Worm (Caenorhabditis elegans) whole organism, late embryonic: ENCODE data around the gene F42A6.5.
A peak's percentile ranks its signal among the peaks of the same experiment; 100 is the strongest.

Experiments
- C08G9.2 ChIP-seq: sonication (generic microtip); optimal IDR thresholded peaks from 2 replicates; lab custom pipeline; 2016; ENCODE audit warnings: mild to moderate bottlenecking, missing genetic modification characterization, moderate library complexity, missing compliant biosample characterization
- C38D4.7 ChIP-seq: fragments of 200-800 bp; sonication (Bioruptor generic); optimal IDR thresholded peaks from 2 replicates; lab custom pipeline; 2018; ENCODE audit warnings: mild to moderate bottlenecking, missing genetic modification characterization, moderate library complexity, missing compliant biosample characterization
- K02D7.2 ChIP-seq: sonication (generic microtip); optimal IDR thresholded peaks from 2 replicates; lab custom pipeline; 2017; ENCODE audit warnings: mild to moderate bottlenecking, missing genetic modification characterization, missing compliant biosample characterization
- K09A11.1 ChIP-seq: sonication (generic microtip); optimal IDR thresholded peaks from 2 replicates; lab custom pipeline; 2017; ENCODE audit warnings: antibody characterized with exemption, mild to moderate bottlenecking, missing genetic modification characterization, missing compliant biosample characterization; ENCODE audit not compliant: insufficient read depth
- T23F11.4 ChIP-seq: fragments of 200-800 bp; sonication (Bioruptor generic); optimal IDR thresholded peaks from 2 replicates; lab custom pipeline; 2018; ENCODE audit warnings: mild to moderate bottlenecking, missing genetic modification characterization, missing compliant biosample characterization
- ahr-1 ChIP-seq: sonication (generic microtip); optimal IDR thresholded peaks from 2 replicates; lab custom pipeline; 2016; ENCODE audit warnings: missing genetic modification characterization, missing compliant biosample characterization
- ama-1 ChIP-seq: fragments of 150-350 bp; optimal IDR thresholded peaks from 2 replicates; lab custom pipeline; 2014
- ceh-18 ChIP-seq: sonication (generic microtip); optimal IDR thresholded peaks from 2 replicates; lab custom pipeline; 2016; ENCODE audit warnings: missing genetic modification characterization, missing compliant biosample characterization
- ceh-19 ChIP-seq: fragments of 200-800 bp; sonication (Bioruptor generic); optimal IDR thresholded peaks from 2 replicates; lab custom pipeline; 2018; ENCODE audit warnings: mild to moderate bottlenecking, missing genetic modification characterization, missing compliant biosample characterization
- ceh-22 ChIP-seq: sonication (generic microtip); optimal IDR thresholded peaks from 2 replicates; lab custom pipeline; 2017; ENCODE audit warnings: missing biosample characterization, missing genetic modification characterization
- ceh-31 ChIP-seq: sonication (generic microtip); optimal IDR thresholded peaks from 2 replicates; lab custom pipeline; 2016; ENCODE audit warnings: missing genetic modification characterization, missing compliant biosample characterization
- ceh-34 ChIP-seq: sonication (generic microtip); optimal IDR thresholded peaks from 2 replicates; lab custom pipeline; 2016; ENCODE audit warnings: mild to moderate bottlenecking, missing genetic modification characterization, missing compliant biosample characterization
- ceh-48 ChIP-seq: sonication (generic microtip); optimal IDR thresholded peaks from 2 replicates; lab custom pipeline; 2016; ENCODE audit warnings: missing genetic modification characterization, inconsistent platforms, missing compliant biosample characterization
- ceh-9 ChIP-seq: sonication (generic microtip); optimal IDR thresholded peaks from 2 replicates; lab custom pipeline; 2016; ENCODE audit warnings: mild to moderate bottlenecking, missing genetic modification characterization, inconsistent platforms, missing compliant biosample characterization
- dve-1 ChIP-seq: sonication (generic microtip); optimal IDR thresholded peaks from 2 replicates; lab custom pipeline; 2017; ENCODE audit warnings: antibody characterized with exemption, mild to moderate bottlenecking, missing genetic modification characterization, missing compliant biosample characterization
- elt-2 ChIP-seq: sonication (generic microtip); optimal IDR thresholded peaks from 2 replicates; lab custom pipeline; 2016; ENCODE audit warnings: missing genetic modification reagents, missing genetic modification characterization, missing compliant biosample characterization
- elt-4 ChIP-seq: sonication (generic microtip); optimal IDR thresholded peaks from 2 replicates; lab custom pipeline; 2016; ENCODE audit warnings: missing genetic modification characterization, missing compliant biosample characterization
- ets-4 ChIP-seq: sonication (generic microtip); optimal IDR thresholded peaks from 2 replicates; lab custom pipeline; 2016; ENCODE audit warnings: missing genetic modification characterization, missing compliant biosample characterization
- fkh-10 ChIP-seq: fragments of 150-350 bp; optimal IDR thresholded peaks from 2 replicates; lab custom pipeline; 2014; ENCODE audit warnings: missing biosample characterization, missing genetic modification reagents, missing genetic modification characterization
- hlh-13 ChIP-seq: fragments of 200-800 bp; sonication (Bioruptor generic); optimal IDR thresholded peaks from 2 replicates; lab custom pipeline; 2018; ENCODE audit warnings: mild to moderate bottlenecking, missing genetic modification characterization, missing compliant biosample characterization
- hlh-30 ChIP-seq: sonication (generic microtip); optimal IDR thresholded peaks from 2 replicates; lab custom pipeline; 2017; ENCODE audit warnings: antibody characterized with exemption, missing genetic modification characterization, missing compliant biosample characterization; ENCODE audit not compliant: insufficient read depth
- lim-6 ChIP-seq: sonication (generic microtip); optimal IDR thresholded peaks from 2 replicates; lab custom pipeline; 2016; ENCODE audit warnings: missing genetic modification characterization, missing compliant biosample characterization
- mec-3 ChIP-seq: sonication (generic microtip); optimal IDR thresholded peaks from 2 replicates; lab custom pipeline; 2016; ENCODE audit warnings: borderline replicate concordance, missing genetic modification characterization, missing compliant biosample characterization
- nfya-1 ChIP-seq: sonication (generic microtip); optimal IDR thresholded peaks from 2 replicates; lab custom pipeline; 2017; ENCODE audit warnings: missing genetic modification characterization, mild to moderate bottlenecking, missing compliant biosample characterization, antibody characterized with exemption, moderate library complexity
- pag-3 ChIP-seq: sonication (generic microtip); optimal IDR thresholded peaks from 2 replicates; lab custom pipeline; 2016; ENCODE audit warnings: missing compliant biosample characterization, missing genetic modification characterization, borderline replicate concordance
- pat-9 ChIP-seq: fragments of 200-800 bp; sonication (Bioruptor generic); optimal IDR thresholded peaks from 2 replicates; lab custom pipeline; 2018; ENCODE audit warnings: mild to moderate bottlenecking, missing genetic modification characterization, moderate library complexity, missing compliant biosample characterization
- pha-4 ChIP-seq: fragments of 150-350 bp; optimal IDR thresholded peaks from 2 replicates; lab custom pipeline; 2018; ENCODE audit warnings: missing biosample characterization, missing genetic modification reagents, missing genetic modification characterization
- ref-2 ChIP-seq: sonication (generic microtip); optimal IDR thresholded peaks from 2 replicates; lab custom pipeline; 2016; ENCODE audit warnings: missing genetic modification characterization, missing compliant biosample characterization
- rnt-1 ChIP-seq: sonication (generic microtip); optimal IDR thresholded peaks from 2 replicates; lab custom pipeline; 2016; ENCODE audit warnings: missing genetic modification characterization, missing compliant biosample characterization
- sox-2 ChIP-seq: fragments of 200-800 bp; sonication (Bioruptor generic); IDR thresholded peaks from 2 replicates; pipeline ENCODE4 v1.3.6; 2022; ENCODE audit warnings: missing genetic modification reagents, missing genetic modification characterization, missing compliant biosample characterization
- tbx-2 ChIP-seq: sonication (generic microtip); optimal IDR thresholded peaks from 2 replicates; lab custom pipeline; 2016; ENCODE audit warnings: missing genetic modification characterization, missing compliant biosample characterization
- tbx-7 ChIP-seq: sonication (generic microtip); optimal IDR thresholded peaks from 2 replicates; lab custom pipeline; 2016; ENCODE audit warnings: missing genotype, missing genetic modification characterization, missing compliant biosample characterization
- unc-55 ChIP-seq: sonication (generic microtip); optimal IDR thresholded peaks from 2 replicates; lab custom pipeline; 2017; ENCODE audit warnings: missing biosample characterization, missing genetic modification reagents, missing genetic modification characterization
- unc-86 ChIP-seq: sonication (generic microtip); optimal IDR thresholded peaks from 2 replicates; lab custom pipeline; 2016; ENCODE audit warnings: missing genetic modification characterization, missing compliant biosample characterization
- ztf-16 ChIP-seq: sonication (generic microtip); optimal IDR thresholded peaks from 2 replicates; lab custom pipeline; 2017; ENCODE audit warnings: missing genetic modification characterization, missing compliant biosample characterization

Gene F42A6.5

ce11 chrIV:3338176-3338575 is 6.5 kb upstream of the F42A6.5 start:
- TF ChIP-seq C08G9.2 (tag; lab: Kevin White, UChicago): no peak

DNA sequence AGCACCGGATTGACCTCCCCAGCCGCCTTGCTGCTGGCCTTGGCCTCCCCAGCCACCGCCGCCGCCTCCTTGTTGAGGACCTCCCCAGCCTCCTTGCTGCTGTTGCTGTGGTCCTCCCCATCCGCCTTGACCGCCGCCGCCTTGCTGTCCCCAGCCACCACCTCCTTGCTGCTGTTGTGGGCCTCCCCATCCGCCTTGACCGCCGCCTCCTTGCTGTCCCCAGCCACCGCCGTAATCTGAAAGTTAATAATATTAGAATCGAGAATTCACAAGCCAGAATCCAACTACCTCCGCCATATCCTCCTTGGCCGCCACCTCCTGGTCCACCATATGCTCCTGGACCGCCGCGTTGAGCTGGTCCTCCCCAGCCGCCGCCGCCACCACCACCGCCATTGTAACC is 5.6 kb upstream of the F42A6.5 start:
- TF ChIP-seq tbx-2 (tag; lab: Kevin White, UChicago) (no peak), ceh-18 (no peak), elt-4 (tag; lab: Kevin White, UChicago) (no peak), mec-3 (tag; lab: Kevin White, UChicago) (no peak), dve-1 (no peak), ceh-19 (GFP tag; lab: Kevin White, UChicago) (no peak), K09A11.1 (tag; lab: Kevin White, UChicago) (no peak), fkh-10 (GFP tag; lab: Kevin White, UChicago) (no peak), unc-86 (tag; lab: Kevin White, UChicago) (no peak)

ce11 chrIV:3336585-3336984 is 4.9 kb upstream of the F42A6.5 start, which contains the start of gene F42A6.6:
TSS of gene F42A6.6 (minus strand) at chrIV:3336873.
- TF ChIP-seq ceh-34 (tag; lab: Kevin White, UChicago): no peak
- TF ChIP-seq ama-1 (lab: Kevin White, UChicago): peak; percentile 88

DNA sequence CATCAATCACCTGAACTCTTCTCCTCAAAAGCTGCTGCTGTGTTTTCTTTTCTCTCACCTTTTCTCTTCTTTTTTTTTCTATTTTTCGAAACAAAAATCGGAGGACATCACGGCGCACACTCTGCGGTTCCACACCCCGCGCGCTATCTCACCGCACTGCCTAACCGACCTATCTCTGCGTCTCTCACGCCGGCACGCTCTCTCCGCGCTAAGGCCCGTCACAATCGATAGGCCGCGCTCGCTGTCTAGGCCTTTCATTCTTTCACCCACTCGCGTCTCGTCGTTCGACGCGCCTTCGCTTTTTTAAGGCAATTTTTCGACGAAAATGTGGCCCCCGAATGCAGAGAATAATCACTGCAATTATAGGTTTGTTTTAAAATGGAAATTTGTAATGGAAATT is 20.4 kb downstream of the F42A6.5 start, which contains the start of gene zip-11:
TSS of gene zip-11 (plus strand) at position 34 of the 400 bp plus-strand sequence.
- TF ChIP-seq nfya-1 (tag; lab: Kevin White, UChicago) (peak; percentile 10), ztf-16 (tag; lab: Kevin White, UChicago) (no peak), K09A11.1 (tag; lab: Kevin White, UChicago) (no peak), pat-9 (tag; lab: Kevin White, UChicago) (no peak), K02D7.2 (tag; lab: Kevin White, UChicago) (no peak), ceh-34 (tag; lab: Kevin White, UChicago) (peak; percentile 0), C38D4.7 (no peak), ref-2 (peak; percentile 14), mec-3 (tag; lab: Kevin White, UChicago) (no peak), tbx-2 (tag; lab: Kevin White, UChicago) (peak; percentile 15), T23F11.4 (GFP tag; lab: Kevin White, UChicago) (no peak), ets-4 (peak; percentile 30), ceh-9 (no peak), hlh-30 (tag; lab: Kevin White, UChicago) (no peak), hlh-13 (no peak), unc-55 (GFP tag; lab: Kevin White, UChicago) (peak; percentile 73), lim-6 (tag; lab: Kevin White, UChicago) (no peak), ahr-1 (tag; lab: Kevin White, UChicago) (no peak), pha-4 (tag; lab: Kevin White, UChicago) (no peak), ceh-48 (tag; lab: Kevin White, UChicago) (peak; percentile 31), ceh-18 (peak; percentile 65), pag-3 (tag; lab: Kevin White, UChicago) (no peak), ceh-31 (tag; lab: Kevin White, UChicago) (peak; percentile 72), tbx-7 (tag; lab: Kevin White, UChicago) (no peak), rnt-1 (tag; lab: Kevin White, UChicago) (peak; percentile 64), sox-2 (GFP tag; lab: Robert Waterston, UW) (no peak)

- TF ChIP-seq elt-2 (tag; lab: Kevin White, UChicago) (peak; percentile 42), ceh-22 (tag; lab: Kevin White, UChicago) (no peak)
Observed at ce11 chrIV:3310662-3311219, 20.9 kb downstream of the F42A6.5 start.
